Worm (Caenorhabditis elegans): Measurements from ENCODE around the gene tyra-3.
A peak's percentile ranks its signal among the peaks of the same experiment; 100 is the strongest.

Gene tyra-3

ce11 chrX:4987617-4988016 is 39.8 kb downstream of the tyra-3 start:
- TF ChIP-seq ama-1 (optimal IDR thresholded peaks at IDR 0.05) = no peak
- no peak for TF ChIP-seq sma-9 (GFP tag; optimal IDR thresholded peaks at IDR 0.05)
- no peak for TF ChIP-seq sma-9 (tag; optimal IDR thresholded peaks at IDR 0.05)
- TF ChIP-seq mbf-1 (tag; optimal IDR thresholded peaks at IDR 0.05) = no peak
- no peak for TF ChIP-seq nhr-23 (tag; optimal IDR thresholded peaks at IDR 0.05)
- no peak for TF ChIP-seq aly-2 (tag; optimal IDR thresholded peaks at IDR 0.05)
- no peak for TF ChIP-seq elt-3 (tag; optimal IDR thresholded peaks at IDR 0.05)
- no peak for TF ChIP-seq peb-1 (tag; optimal IDR thresholded peaks at IDR 0.05)
- no peak for TF ChIP-seq elt-1 (tag; optimal IDR thresholded peaks at IDR 0.05)
- no peak for TF ChIP-seq nhr-129 (tag; optimal IDR thresholded peaks at IDR 0.05)
- TF ChIP-seq lsy-2 (tag; optimal IDR thresholded peaks at IDR 0.05) = no peak
- TF ChIP-seq dmd-4 (tag; optimal IDR thresholded peaks at IDR 0.05) = no peak
- no peak for TF ChIP-seq ZK546.5 (tag; optimal IDR thresholded peaks at IDR 0.05)
- no peak for TF ChIP-seq nhr-12 (tag; optimal IDR thresholded peaks at IDR 0.05)
- no peak for TF ChIP-seq nhr-10 (tag; optimal IDR thresholded peaks at IDR 0.05)
- TF ChIP-seq fos-1 (tag; optimal IDR thresholded peaks at IDR 0.05) = no peak
- no peak for TF ChIP-seq mab-5 (tag; optimal IDR thresholded peaks at IDR 0.05)

DNA sequence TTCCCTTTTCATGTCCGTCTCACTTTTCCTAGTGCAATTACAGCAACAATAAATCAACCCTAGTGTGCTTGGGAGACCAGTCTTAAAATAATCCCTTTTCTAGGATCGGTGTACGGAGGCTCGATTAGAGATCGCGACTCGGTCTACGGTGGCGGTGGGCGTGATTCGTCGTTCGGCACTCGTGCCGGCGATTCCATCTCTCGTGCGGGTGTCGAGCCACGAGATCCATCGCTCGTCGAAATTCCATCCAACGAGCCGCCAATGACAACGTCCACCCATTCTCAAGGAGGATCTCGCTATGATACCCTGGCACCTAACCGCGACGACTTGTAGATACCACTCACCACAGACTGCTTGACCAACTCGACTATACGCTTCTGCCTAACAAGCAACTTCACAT is 44.7 kb downstream of the tyra-3 start:
- TF ChIP-seq nhr-129 (tag; optimal IDR thresholded peaks at IDR 0.05) (no peak), gmeb-1 (tag; optimal IDR thresholded peaks at IDR 0.05) (no peak), lin-13 (GFP tag; optimal IDR thresholded peaks at IDR 0.05) (no peak), crh-2 (tag; optimal IDR thresholded peaks at IDR 0.05) (no peak), lsy-2 (tag; optimal IDR thresholded peaks at IDR 0.05) (no peak), aly-2 (tag; optimal IDR thresholded peaks at IDR 0.05) (no peak), nhr-77 (tag; optimal IDR thresholded peaks at IDR 0.05) (no peak), ztf-1 (GFP tag; conservative IDR thresholded peaks at IDR 0.05) (no peak), nhr-11 (tag; optimal IDR thresholded peaks at IDR 0.05) (no peak), zag-1 (tag; optimal IDR thresholded peaks at IDR 0.05) (no peak), fos-1 (tag; optimal IDR thresholded peaks at IDR 0.05) (no peak), R02D3.7 (tag; optimal IDR thresholded peaks at IDR 0.05) (no peak), ZK546.5 (tag; optimal IDR thresholded peaks at IDR 0.05) (no peak), unc-55 (GFP tag; optimal IDR thresholded peaks at IDR 0.05) (no peak), egl-27 (tag; optimal IDR thresholded peaks at IDR 0.05) (no peak), nhr-237 (tag; optimal IDR thresholded peaks at IDR 0.05) (no peak), ztf-4 (tag; optimal IDR thresholded peaks at IDR 0.05) (no peak)

DNA sequence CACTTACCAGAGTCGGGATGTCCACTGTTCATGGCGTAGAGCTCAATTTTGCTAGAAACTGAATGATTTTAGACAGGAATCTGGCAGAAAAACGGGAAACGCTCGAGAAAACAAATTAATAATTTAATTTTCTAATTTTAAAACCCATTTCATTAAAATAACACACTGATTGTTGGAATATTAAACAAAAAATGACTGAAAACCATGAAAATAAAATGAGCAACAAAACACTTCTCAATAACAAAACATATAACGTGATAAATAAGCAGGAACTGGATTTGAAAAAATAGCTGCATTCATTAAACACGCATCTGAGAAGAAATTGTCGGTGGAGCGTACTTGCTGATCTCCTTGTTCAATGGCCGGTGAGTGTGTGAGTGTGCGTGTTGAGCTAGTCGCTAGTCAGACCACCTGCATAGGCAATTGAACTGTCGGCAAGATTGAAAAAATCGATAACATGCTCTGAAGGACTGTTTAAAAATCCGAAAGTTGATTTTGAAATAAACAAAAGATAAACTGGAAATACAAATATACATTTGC is 49.8 kb downstream of the tyra-3 start, which contains the start of gene ZC8.6:
Gene ZC8.6 (minus strand): TSS at position 51 of the 540 bp plus-strand sequence.
- peak; percentile 70 for TF ChIP-seq nhr-129 (tag; optimal IDR thresholded peaks at IDR 0.05)
- no peak for TF ChIP-seq nhr-23 (tag; optimal IDR thresholded peaks at IDR 0.05)
- peak; percentile 3 for TF ChIP-seq nhr-25 (tag; optimal IDR thresholded peaks at IDR 0.05)
- TF ChIP-seq dmd-4 (tag; optimal IDR thresholded peaks at IDR 0.05) = no peak
- TF ChIP-seq mdl-1 (tag; optimal IDR thresholded peaks at IDR 0.05) = no peak
- TF ChIP-seq ztf-11 (tag; optimal IDR thresholded peaks at IDR 0.05) = no peak
- TF ChIP-seq gmeb-1 (tag; optimal IDR thresholded peaks at IDR 0.05) = peak; percentile 20
- no peak for TF ChIP-seq lin-39 (tag; optimal IDR thresholded peaks at IDR 0.05)
- no peak for TF ChIP-seq unc-62 (GFP tag; optimal IDR thresholded peaks at IDR 0.05)
- no peak for TF ChIP-seq snpc-4 (tag; optimal IDR thresholded peaks at IDR 0.05)
- TF ChIP-seq blmp-1 (tag; optimal IDR thresholded peaks at IDR 0.05; ENCODE audit: insufficient read depth) = no peak
- peak; percentile 57 for TF ChIP-seq fos-1 (tag; optimal IDR thresholded peaks at IDR 0.05)
- no peak for TF ChIP-seq R02D3.7 (tag; optimal IDR thresholded peaks at IDR 0.05)
- TF ChIP-seq C34F6.9 (tag; optimal IDR thresholded peaks at IDR 0.05) = peak; percentile 62
- no peak for TF ChIP-seq skn-1 (tag; optimal IDR thresholded peaks at IDR 0.05)
- no peak for TF ChIP-seq nhr-11 (tag; optimal IDR thresholded peaks at IDR 0.05)
- no peak for TF ChIP-seq ceh-82 (tag; optimal IDR thresholded peaks at IDR 0.05)
- TF ChIP-seq crh-2 (tag; optimal IDR thresholded peaks at IDR 0.05) = peak; percentile 29
- TF ChIP-seq aly-2 (tag; optimal IDR thresholded peaks at IDR 0.05) = no peak
- TF ChIP-seq unc-55 (GFP tag; optimal IDR thresholded peaks at IDR 0.05) = peak; percentile 70
- no peak for TF ChIP-seq sem-4 (tag; optimal IDR thresholded peaks at IDR 0.05)
- no peak for TF ChIP-seq Y55F3AM.14 (GFP tag; optimal IDR thresholded peaks at IDR 0.05)
- TF ChIP-seq lin-11 (tag; optimal IDR thresholded peaks at IDR 0.05) = peak; percentile 24
- no peak for TF ChIP-seq mbf-1 (tag; optimal IDR thresholded peaks at IDR 0.05)
